Worm (Caenorhabditis elegans): ENCODE data around the gene F16F9.3.

Gene F16F9.3

ce11 chrX:8481716-8482115 is 24.3 kb downstream of the F16F9.3 start (continued):
- TF ChIP-seq madf-9 (GFP tag; conservative IDR thresholded peaks at IDR 0.05) (no peak), lin-1 (GFP tag; IDR thresholded peaks at IDR 0.05) (no peak), vab-7 (GFP tag; IDR thresholded peaks at IDR 0.05) (no peak), R02D3.7 (tag; optimal IDR thresholded peaks at IDR 0.05) (no peak), ceh-32 (tag; optimal IDR thresholded peaks at IDR 0.05; ENCODE audit: poor library complexity) (no peak), snpc-4 (tag; optimal IDR thresholded peaks at IDR 0.05) (no peak), rbr-2 (tag; optimal IDR thresholded peaks at IDR 0.05) (peak; percentile 11), daf-8 (GFP tag; IDR thresholded peaks at IDR 0.05) (no peak), dpl-1 (GFP tag; optimal IDR thresholded peaks at IDR 0.05) (no peak), ztf-11 (tag; optimal IDR thresholded peaks at IDR 0.05) (no peak), lim-7 (GFP tag; IDR thresholded peaks at IDR 0.05) (no peak), nhr-10 (tag; optimal IDR thresholded peaks at IDR 0.05) (no peak), jun-1 (tag; optimal IDR thresholded peaks at IDR 0.05) (no peak), unc-62 (GFP tag; optimal IDR thresholded peaks at IDR 0.05 in 1 of 2) (peak in 1 of 2 experiments; percentile 88), unc-62 (tag; optimal IDR thresholded peaks at IDR 0.05) (no peak), pqm-1 (tag; optimal IDR thresholded peaks at IDR 0.05) (no peak), hlh-11 (tag; optimal IDR thresholded peaks at IDR 0.05) (peak; percentile 15), dmd-6 (GFP tag; IDR thresholded peaks at IDR 0.05) (0 out of 2 replicates have a peak, but pooled peaks have one; percentile 15), F49E8.2 (tag; optimal IDR thresholded peaks at IDR 0.05; ENCODE audit: borderline replicate concordance) (no peak), mxl-3 (GFP tag; optimal IDR thresholded peaks at IDR 0.05) (peak; percentile 16), dmd-8 (GFP tag; IDR thresholded peaks at IDR 0.05) (no peak), T20F7.1 (GFP tag; optimal IDR thresholded peaks at IDR 0.05) (no peak), set-16 (GFP tag; IDR thresholded peaks at IDR 0.05) (no peak), mep-1 (tag; optimal IDR thresholded peaks at IDR 0.05) (peak; percentile 43), F26F4.8 (GFP tag; conservative IDR thresholded peaks at IDR 0.05) (no peak), dmd-9 (GFP tag; IDR thresholded peaks at IDR 0.05) (no peak), lsy-2 (tag; optimal IDR thresholded peaks at IDR 0.05) (no peak), zag-1 (tag; optimal IDR thresholded peaks at IDR 0.05) (no peak), ZK337.2 (GFP tag; IDR thresholded peaks at IDR 0.05) (no peak), lin-13 (GFP tag; optimal IDR thresholded peaks at IDR 0.05) (no peak), hif-1 (tag; optimal IDR thresholded peaks at IDR 0.05) (peak in 1 of 2 experiments; percentile 76), ceh-82 (tag; optimal IDR thresholded peaks at IDR 0.05) (no peak), dve-1 (tag; optimal IDR thresholded peaks at IDR 0.05; ENCODE audit: insufficient read depth) (no peak)

ce11 chrX:8483951-8484350 is 26.5 kb downstream of the F16F9.3 start:
- no peak for TF ChIP-seq ama-1 (optimal IDR thresholded peaks at IDR 0.05)
- TF ChIP-seq aha-1 (tag): peak; percentile 92

ce11 chrX:8485392-8485791 is 28.0 kb downstream of the F16F9.3 start:
- TF ChIP-seq nhr-48 (tag; optimal IDR thresholded peaks at IDR 0.05) (peak; percentile 62), nhr-28 (tag; optimal IDR thresholded peaks at IDR 0.05) (peak; percentile 52), ztf-11 (tag; optimal IDR thresholded peaks at IDR 0.05) (no peak), mes-2 (tag; optimal IDR thresholded peaks at IDR 0.05; ENCODE audit: poor library complexity, severe bottlenecking) (no peak), nhr-25 (tag; optimal IDR thresholded peaks at IDR 0.05; ENCODE audit: borderline replicate concordance, insufficient read depth) (no peak), mxl-3 (GFP tag; optimal IDR thresholded peaks at IDR 0.05) (peak; percentile 33), mdl-1 (tag; optimal IDR thresholded peaks at IDR 0.05) (peak in 1 of 2 experiments; percentile 52), ceh-82 (tag; optimal IDR thresholded peaks at IDR 0.05) (no peak)
